Worm (Caenorhabditis elegans) whole organism, L4 larva: Measurements from ENCODE around the gene clc-1.

ENCODE experiments used
- F37D6.2 ChIP-seq: sonication (generic microtip); optimal IDR thresholded peaks from 2 replicates; lab custom pipeline; 2016; ENCODE audit warnings: mild to moderate bottlenecking, missing genetic modification characterization, missing compliant biosample characterization
- T20F7.1 ChIP-seq: fragments of 200-800 bp; sonication (Bioruptor generic); optimal IDR thresholded peaks from 2 replicates; lab custom pipeline; 2018; ENCODE audit warnings: mild to moderate bottlenecking, missing genetic modification characterization, missing compliant biosample characterization
- T26A8.4 ChIP-seq: fragments of 200-800 bp; sonication (Bioruptor generic); IDR thresholded peaks from 2 replicates; pipeline ENCODE4 v1.3.6; 2022; ENCODE audit warnings: missing genetic modification characterization, missing compliant biosample characterization
- aha-1 ChIP-seq: fragments of 150-350 bp; peaks from one replicate; lab custom pipeline; 2014; ENCODE audit warnings: missing biosample characterization, missing genetic modification characterization
- aly-2 ChIP-seq: sonication (generic microtip); optimal IDR thresholded peaks from 2 replicates; lab custom pipeline; 2018; ENCODE audit warnings: missing biosample characterization, missing genetic modification characterization
- arid-1 ChIP-seq: fragments of 200-800 bp; sonication (Bioruptor generic); conservative IDR thresholded peaks from 2 replicates; pipeline ENCODE4 v1.3.6; 2022; ENCODE audit warnings: missing genetic modification reagents, missing genetic modification characterization, missing compliant biosample characterization
- ces-1 ChIP-seq: fragments of 150-350 bp; sonication (generic microtip); optimal IDR thresholded peaks from 4 replicates; lab custom pipeline; 2014; ENCODE audit warnings: missing biosample characterization, missing genetic modification reagents, missing genetic modification characterization
- duxl-1 ChIP-seq: sonication (generic microtip); optimal IDR thresholded peaks from 2 replicates; lab custom pipeline; 2016; ENCODE audit warnings: mild to moderate bottlenecking, missing genetic modification characterization, moderate library complexity, missing compliant biosample characterization; ENCODE audit not compliant: poor library complexity
- dve-1 ChIP-seq: sonication (generic microtip); optimal IDR thresholded peaks from 2 replicates; lab custom pipeline; 2017; ENCODE audit warnings: antibody characterized with exemption, mild to moderate bottlenecking, missing genetic modification characterization, missing compliant biosample characterization; ENCODE audit not compliant: insufficient read depth
- fos-1 ChIP-seq: fragments of 150-350 bp; optimal IDR thresholded peaks from 2 replicates; lab custom pipeline; 2014; ENCODE audit warnings: missing biosample characterization, missing genetic modification characterization
- lin-29 ChIP-seq: fragments of 200-800 bp; sonication (Bioruptor generic); IDR thresholded peaks from 2 replicates; pipeline ENCODE4 v1.3.6; 2022; ENCODE audit warnings: missing genetic modification reagents, missing genetic modification characterization, missing compliant biosample characterization
- mdt-29 ChIP-seq: fragments of 200-800 bp; sonication (Bioruptor generic); IDR thresholded peaks from 2 replicates; pipeline ENCODE4 v1.3.6; 2022; ENCODE audit warnings: missing genetic modification reagents, missing genetic modification characterization, missing compliant biosample characterization
- nhr-102 ChIP-seq: sonication (generic microtip); optimal IDR thresholded peaks from 2 replicates; lab custom pipeline; 2016; ENCODE audit warnings: mild to moderate bottlenecking, missing genetic modification characterization, moderate library complexity, missing compliant biosample characterization
- nhr-111 ChIP-seq: fragments of 200-800 bp; sonication (Bioruptor generic); optimal IDR thresholded peaks from 2 replicates; lab custom pipeline; 2018; ENCODE audit warnings: mild to moderate bottlenecking, missing genetic modification characterization, missing compliant biosample characterization
- nhr-42 ChIP-seq: fragments of 200-800 bp; sonication (Bioruptor generic); IDR thresholded peaks from 2 replicates; pipeline ENCODE4 v1.3.6; 2022; ENCODE audit warnings: missing genetic modification characterization, missing compliant biosample characterization
- nhr-77 ChIP-seq: fragments of 150-350 bp; optimal IDR thresholded peaks from 2 replicates; lab custom pipeline; 2014; ENCODE audit warnings: missing biosample characterization, missing genetic modification characterization
- set-16 ChIP-seq: fragments of 200-800 bp; sonication (Bioruptor generic); IDR thresholded peaks from 2 replicates; pipeline ENCODE4 v1.3.6; 2022; ENCODE audit warnings: missing genetic modification reagents, missing genetic modification characterization, missing compliant biosample characterization
- vab-7 ChIP-seq: fragments of 200-800 bp; sonication (Bioruptor generic); IDR thresholded peaks from 2 replicates; pipeline ENCODE4 v1.3.6; 2022; ENCODE audit warnings: missing genetic modification reagents, missing genetic modification characterization, missing compliant biosample characterization

The clc-1 gene

DNA sequence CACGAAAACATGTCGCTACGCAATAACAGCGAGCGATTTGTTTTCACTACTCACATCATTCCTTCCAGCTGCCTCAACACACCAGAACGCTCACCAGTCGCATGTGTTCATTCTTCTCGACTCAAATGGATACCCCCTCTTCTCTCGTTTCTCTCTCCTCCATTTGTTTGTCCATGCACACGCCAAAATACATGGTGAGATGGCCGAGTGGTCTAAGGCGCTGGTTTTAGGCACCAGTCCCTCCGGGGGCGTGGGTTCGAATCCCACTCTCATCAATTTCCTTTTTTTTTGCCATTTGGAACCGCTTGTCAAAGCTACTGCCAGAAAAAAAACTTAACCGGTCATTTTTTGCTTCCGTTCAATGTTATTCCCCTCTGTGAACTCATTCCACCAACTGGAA, 48.2 kb downstream of the clc-1 start (continued):
- TF ChIP-seq nhr-111 (GFP tag; lab: Kevin White, UChicago) (peak; percentile 37), set-16 (GFP tag; lab: Robert Waterston, UW) (no peak), ces-1 (GFP tag; lab: Kevin White, UChicago) (peak; percentile 41), aha-1 (peak; percentile 99), nhr-42 (GFP tag; lab: Robert Waterston, UW) (peak; percentile 89), F37D6.2 (tag; lab: Kevin White, UChicago) (peak; percentile 93), nhr-102 (peak; percentile 92), aly-2 (tag; lab: Kevin White, UChicago) (no peak), vab-7 (no peak; the same call in 1 of the 2 replicates), nhr-77 (peak; percentile 27), T20F7.1 (GFP tag; lab: Kevin White, UChicago) (peak; percentile 59), lin-29 (peak; percentile 78; the same call in 1 of the 2 replicates), fos-1 (tag; lab: Kevin White, UChicago) (no peak), arid-1 (GFP tag; lab: Robert Waterston, UW) (peak; percentile 79), mdt-29 (no peak), T26A8.4 (GFP tag; lab: Robert Waterston, UW) (no peak), duxl-1 (tag; lab: Kevin White, UChicago) (peak; percentile 93)
- TF ChIP-seq, all 104 proteins: peak for 68

DNA sequence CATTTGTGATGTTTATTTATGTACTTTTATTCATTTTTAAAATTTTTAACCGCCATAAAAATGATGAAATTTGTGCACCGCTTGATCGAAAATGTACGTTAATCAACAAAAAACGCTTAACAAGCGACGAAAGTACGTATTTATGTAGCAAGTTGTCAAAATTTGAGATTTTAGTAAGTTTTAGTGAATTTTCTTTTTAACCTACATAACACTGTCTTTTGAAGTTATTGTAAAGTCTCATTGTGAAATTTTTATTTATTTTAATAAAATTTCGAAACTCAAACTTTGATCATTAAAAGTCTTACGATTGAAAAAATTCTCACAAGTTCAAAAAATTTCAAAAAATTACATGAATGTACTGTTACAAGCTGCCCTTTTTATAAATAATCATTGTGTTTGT, 50.1 kb downstream of the clc-1 start:
- TF ChIP-seq aha-1: peak; percentile 92
- TF ChIP-seq dve-1 (tag; lab: Kevin White, UChicago): no peak

DNA sequence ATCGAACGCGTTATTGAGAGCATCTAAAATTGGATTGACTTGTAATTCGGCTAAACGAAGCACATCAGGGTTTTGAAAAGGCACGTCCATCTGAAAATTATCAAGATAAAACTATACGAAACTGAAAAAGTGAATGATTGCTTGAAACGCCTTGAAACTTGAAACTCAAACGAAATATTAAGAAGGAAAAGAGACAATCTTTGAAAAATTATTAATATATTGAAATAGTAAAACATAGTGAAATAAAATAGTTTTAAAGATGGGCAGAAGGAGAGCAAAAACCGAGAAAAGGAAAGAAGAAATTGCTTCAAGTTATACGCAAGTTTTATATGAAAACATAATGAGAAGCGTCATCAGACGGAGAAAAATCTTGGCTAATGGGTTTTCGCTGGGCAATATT, 50.8 kb downstream of the clc-1 start, which contains the start of gene W02H3.3:
Gene W02H3.3 (minus strand): TSS at position 101 of the 400 bp plus-strand sequence.
- no peak for TF ChIP-seq aly-2 (tag; lab: Kevin White, UChicago)
